Worm (Caenorhabditis elegans) whole organism, L4 larva: ENCODE data around the gene T23B12.5.

Source experiments
- ZK546.5 ChIP-seq, 2 experiments: sonication (generic microtip); optimal IDR thresholded peaks; 2 replicates each; lab custom pipeline; 2017; ENCODE audit warnings: missing biosample characterization in 2 of 2, missing genetic modification characterization in 2 of 2
- arid-1 ChIP-seq: fragments of 200-800 bp; sonication (Bioruptor generic); conservative IDR thresholded peaks from 2 replicates; pipeline ENCODE4 v1.3.6; 2022; ENCODE audit warnings: missing genetic modification reagents, missing genetic modification characterization, missing compliant biosample characterization
- ceh-82 ChIP-seq: sonication (generic microtip); optimal IDR thresholded peaks from 2 replicates; lab custom pipeline; 2017; ENCODE audit warnings: missing biosample characterization, missing genetic modification characterization
- dmd-9 ChIP-seq: fragments of 200-800 bp; sonication (Bioruptor generic); IDR thresholded peaks from 2 replicates; pipeline ENCODE4 v1.3.6; 2022; ENCODE audit warnings: missing genetic modification reagents, missing genetic modification characterization, missing compliant biosample characterization
- dpl-1 ChIP-seq: fragments of 150-350 bp; optimal IDR thresholded peaks from 2 replicates; lab custom pipeline; 2014; ENCODE audit warnings: missing biosample characterization, missing genetic modification reagents, missing genetic modification characterization
- egl-27 ChIP-seq: sonication (generic microtip); optimal IDR thresholded peaks from 3 replicates; lab custom pipeline; 2017; ENCODE audit warnings: missing biosample characterization, missing genetic modification reagents, missing genetic modification characterization
- lin-13 ChIP-seq: fragments of 150-350 bp; optimal IDR thresholded peaks from 2 replicates; lab custom pipeline; 2014; ENCODE audit warnings: missing biosample characterization, missing genetic modification reagents, missing genetic modification characterization
- nhr-237 ChIP-seq: sonication (generic microtip); optimal IDR thresholded peaks from 2 replicates; lab custom pipeline; 2017; ENCODE audit warnings: missing biosample characterization, missing genetic modification characterization
- set-16 ChIP-seq: fragments of 200-800 bp; sonication (Bioruptor generic); IDR thresholded peaks from 2 replicates; pipeline ENCODE4 v1.3.6; 2022; ENCODE audit warnings: missing genetic modification reagents, missing genetic modification characterization, missing compliant biosample characterization
- unc-62 ChIP-seq, 3 experiments: fragments of 150-350 bp in 1 of 3; sonication (generic microtip); optimal IDR thresholded peaks in 2 of 3; peaks in 1 of 3; 1 replicate in 1 of 3; 2 replicates in 2 of 3; lab custom pipeline; 2014 to 2017; ENCODE audit warnings: missing biosample characterization in 3 of 3, missing genetic modification characterization in 3 of 3, missing genetic modification reagents in 3 of 3, missing genotype in 1 of 3
- vab-7 ChIP-seq: fragments of 200-800 bp; sonication (Bioruptor generic); IDR thresholded peaks from 2 replicates; pipeline ENCODE4 v1.3.6; 2022; ENCODE audit warnings: missing genetic modification reagents, missing genetic modification characterization, missing compliant biosample characterization

- TF ChIP-seq arid-1 (no peak), lin-13 (GFP tag; lab: Kevin White, UChicago) (peak; percentile 49), egl-27 (no peak), unc-62 (GFP tag; optimal IDR thresholded peaks at IDR 0.05 in 1 of 2; lab: Kevin White, UChicago) (no peak), unc-62 (tag; optimal IDR thresholded peaks at IDR 0.05; lab: Kevin White, UChicago) (no peak), dmd-9 (GFP tag; lab: Robert Waterston, UW) (no peak), ceh-82 (tag; lab: Kevin White, UChicago) (no peak), vab-7 (GFP tag; lab: Robert Waterston, UW) (no peak), ZK546.5 (tag; optimal IDR thresholded peaks at IDR 0.05; lab: Kevin White, UChicago) (no peak), set-16 (GFP tag; lab: Robert Waterston, UW) (no peak), dpl-1 (GFP tag; lab: Kevin White, UChicago) (peak; percentile 72), nhr-237 (tag; lab: Kevin White, UChicago) (no peak)
Observed at ce11 chrV:8462074-8462473, 14.2 kb upstream of the T23B12.5 start, which contains the start of the genes dnj-22 and natc-1.
